Fruit fly (Drosophila melanogaster): Measurements from ENCODE around the gene eff.

DNA sequence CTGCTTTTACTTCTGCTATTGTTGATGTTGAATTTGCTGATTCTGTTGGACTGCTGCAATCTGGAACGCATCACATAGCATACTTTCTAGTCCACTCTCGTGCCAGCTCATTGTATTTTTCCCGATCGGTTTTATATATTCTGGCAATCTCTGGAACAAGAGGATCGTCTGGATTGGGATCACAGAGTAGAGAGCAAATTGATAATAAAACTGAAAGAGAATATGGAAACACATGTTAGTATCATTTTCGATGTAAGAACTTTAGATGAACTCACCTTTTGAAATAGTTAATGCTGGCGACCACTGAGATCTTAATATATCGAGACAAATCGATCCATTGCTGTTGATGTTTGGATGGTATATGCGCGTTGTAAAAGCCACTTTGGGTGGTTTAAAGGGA lies 7.7 kb downstream of the eff start:
- TF ChIP-seq CG18764 (GFP tag; optimal IDR thresholded peaks at IDR 0.05) = no peak
- no peak for TF ChIP-seq Sin3A (optimal IDR thresholded peaks at IDR 0.05)
- no peak for TF ChIP-seq CG2889 (GFP tag; IDR thresholded peaks at IDR 0.05)
- no peak for TF ChIP-seq CG3847 (GFP tag; IDR thresholded peaks at IDR 0.05)
- no peak for TF ChIP-seq nmo (GFP tag; optimal IDR thresholded peaks at IDR 0.05)
- TF ChIP-seq gem (tag; optimal IDR thresholded peaks at IDR 0.05) = no peak

Data from whole organism, embryonic.